Worm (Caenorhabditis elegans) whole organism, late embryonic: ENCODE data around the gene F25B5.6.

ENCODE experiments used
- ama-1 ChIP-seq: fragments of 150-350 bp; optimal IDR thresholded peaks from 2 replicates; lab custom pipeline; 2014
- ceh-24 ChIP-seq: sonication (generic microtip); optimal IDR thresholded peaks from 2 replicates; lab custom pipeline; 2016; ENCODE audit warnings: mild to moderate bottlenecking, missing genetic modification characterization, missing compliant biosample characterization
- ets-4 ChIP-seq: sonication (generic microtip); optimal IDR thresholded peaks from 2 replicates; lab custom pipeline; 2016; ENCODE audit warnings: missing genetic modification characterization, missing compliant biosample characterization
- hlh-30 ChIP-seq: sonication (generic microtip); optimal IDR thresholded peaks from 2 replicates; lab custom pipeline; 2017; ENCODE audit warnings: antibody characterized with exemption, missing genetic modification characterization, missing compliant biosample characterization; ENCODE audit not compliant: insufficient read depth
- nfya-1 ChIP-seq: sonication (generic microtip); optimal IDR thresholded peaks from 2 replicates; lab custom pipeline; 2017; ENCODE audit warnings: missing genetic modification characterization, mild to moderate bottlenecking, missing compliant biosample characterization, antibody characterized with exemption, moderate library complexity

ce11 chrIII:5936992-5937391, 11.5 kb downstream of the F25B5.6 start, which contains the start of gene EGAP1.1:
- no peak for TF ChIP-seq hlh-30 (tag; lab: Kevin White, UChicago)
- TF ChIP-seq ama-1 (lab: Kevin White, UChicago), result no peak
- TF ChIP-seq nfya-1 (tag; lab: Kevin White, UChicago), result no peak
- TF ChIP-seq ceh-24 (tag; lab: Kevin White, UChicago), result no peak
- TF ChIP-seq ets-4 (tag; lab: Kevin White, UChicago), result no peak
